Fruit fly (Drosophila melanogaster) whole organism, prepupa: ENCODE results near the gene Mcm5.

ENCODE experiments used
- Blimp-1 ChIP-seq: fragments of 200-800 bp; sonication (Bioruptor generic); optimal IDR thresholded peaks from 3 replicates; lab custom pipeline; 2017; ENCODE audit warnings: missing biosample characterization, missing genetic modification characterization, mild to moderate bottlenecking, moderate library complexity, missing genetic modification reagents
- CG16779 ChIP-seq: fragments of 200-800 bp; sonication (Bioruptor generic); optimal IDR thresholded peaks from 3 replicates; lab custom pipeline; 2017; ENCODE audit warnings: missing biosample characterization, mild to moderate bottlenecking, missing genetic modification characterization
- CG8119 ChIP-seq: fragments of 200-800 bp; sonication (Bioruptor generic); IDR thresholded peaks from 3 replicates; pipeline ENCODE4 v1.3.6; 2022; ENCODE audit warnings: missing biosample characterization, missing genetic modification characterization
- Hr38 ChIP-seq: sonication (Bioruptor generic); optimal IDR thresholded peaks from 2 replicates; lab custom pipeline; 2016; ENCODE audit warnings: missing biosample characterization, missing genetic modification characterization
- Hr39 ChIP-seq: fragments of 200-800 bp; sonication (Bioruptor generic); optimal IDR thresholded peaks from 2 replicates; lab custom pipeline; 2016; ENCODE audit warnings: missing biosample characterization, missing genetic modification characterization
- Sox14 ChIP-seq: fragments of 200-800 bp; sonication (Bioruptor generic); optimal IDR thresholded peaks from 3 replicates; lab custom pipeline; 2016; ENCODE audit warnings: missing biosample characterization, missing genetic modification characterization
- eg ChIP-seq: fragments of 200-800 bp; sonication (Bioruptor generic); IDR thresholded peaks from 3 replicates; pipeline ENCODE4 v1.3.6; 2022; ENCODE audit warnings: missing biosample characterization, missing genetic modification characterization
- fd85E ChIP-seq: fragments of 200-800 bp; sonication (Bioruptor generic); optimal IDR thresholded peaks from 3 replicates; lab custom pipeline; 2016; ENCODE audit warnings: missing biosample characterization, missing genetic modification characterization
- net ChIP-seq: fragments of 200-800 bp; sonication (Bioruptor generic); optimal IDR thresholded peaks from 3 replicates; lab custom pipeline; 2016; ENCODE audit warnings: missing biosample characterization, missing genetic modification characterization
- pdm3 ChIP-seq: fragments of 200-800 bp; sonication (Bioruptor generic); optimal IDR thresholded peaks from 3 replicates; lab custom pipeline; 2016; ENCODE audit warnings: missing biosample characterization, missing genetic modification characterization
- salr ChIP-seq, 2 experiments: fragments of 200-800 bp; sonication (Bioruptor generic); optimal IDR thresholded peaks; 3 replicates each; lab custom pipeline; 2016 to 2018; ENCODE audit warnings: missing biosample characterization in 2 of 2, missing genetic modification characterization in 2 of 2, mild to moderate bottlenecking in 1 of 2
- spab ChIP-seq: fragments of 200-800 bp; sonication (Bioruptor generic); optimal IDR thresholded peaks from 2 replicates; lab custom pipeline; 2017; ENCODE audit warnings: missing biosample characterization, mild to moderate bottlenecking, missing genetic modification characterization, missing genetic modification reagents

dm6 chr3R:10788186-10788585 is at the start of gene Mcm5, which contains the start of gene Art1:
- TF ChIP-seq Blimp-1 (GFP tag; lab: Kevin White, UChicago) (no peak), pdm3 (peak; percentile 20), Hr39 (GFP tag; lab: Kevin White, UChicago) (peak; percentile 53), fd85E (GFP tag; lab: Kevin White, UChicago) (no peak), salr (GFP tag; optimal IDR thresholded peaks at IDR 0.05; lab: Kevin White, UChicago) (no peak), Sox14 (GFP tag; lab: Kevin White, UChicago) (peak; percentile 72), Hr38 (GFP tag; lab: Kevin White, UChicago) (no peak), CG8119 (GFP tag; lab: Robert Waterston, UW) (no peak), eg (GFP tag; lab: Robert Waterston, UW) (no peak), CG16779 (tag; lab: Kevin White, UChicago) (no peak), spab (GFP tag; lab: Kevin White, UChicago) (no peak), net (no peak)
